Fruit fly (Drosophila melanogaster) whole organism, embryonic: Measurements from ENCODE around the gene rin.

Experiments
- Aef1 ChIP-seq: fragments of 200-800 bp; sonication (Bioruptor generic); IDR thresholded peaks from 3 replicates; pipeline ENCODE4 v1.3.6; 2022; ENCODE audit warnings: missing biosample characterization, missing genetic modification characterization
- Awh ChIP-seq: fragments of 200-800 bp; sonication (Bioruptor generic); IDR thresholded peaks from 2 replicates; pipeline ENCODE4, ENCODE4 v1.3.6; 2022; ENCODE audit warnings: missing biosample characterization, missing genetic modification characterization
- CG10462 ChIP-seq: fragments of 200-800 bp; sonication (Bioruptor generic); optimal IDR thresholded peaks from 2 replicates; lab custom pipeline; 2016; ENCODE audit warnings: missing biosample characterization, missing genetic modification characterization
- CG11695 ChIP-seq: fragments of 200-800 bp; sonication (Bioruptor generic); IDR thresholded peaks from 3 replicates; pipeline ENCODE4 v1.3.6; 2022; ENCODE audit warnings: missing biosample characterization, missing genetic modification characterization
- CG12071 ChIP-seq: fragments of 200-800 bp; sonication (Bioruptor generic); optimal IDR thresholded peaks from 3 replicates; lab custom pipeline; 2018; ENCODE audit warnings: missing biosample characterization, mild to moderate bottlenecking, missing genetic modification characterization
- CG14441 ChIP-seq: fragments of 200-800 bp; sonication (Bioruptor generic); IDR thresholded peaks from 2 replicates; pipeline ENCODE4 v1.3.6; 2022; ENCODE audit warnings: missing biosample characterization, missing genetic modification characterization
- CG15696 ChIP-seq: fragments of 200-800 bp; sonication (Bioruptor generic); optimal IDR thresholded peaks from 2 replicates; lab custom pipeline; 2019; ENCODE audit warnings: missing biosample characterization, mild to moderate bottlenecking, missing genetic modification characterization, moderate library complexity
- CG16779 ChIP-seq: fragments of 200-800 bp; sonication (Bioruptor generic); IDR thresholded peaks from 2 replicates; pipeline ENCODE4 v1.3.6; 2022; ENCODE audit warnings: missing biosample characterization, missing genetic modification characterization
- CG43689 ChIP-seq: fragments of 200-800 bp; sonication (Bioruptor generic); IDR thresholded peaks from 2 replicates; pipeline ENCODE4 v1.3.6; 2022; ENCODE audit warnings: missing biosample characterization, missing genetic modification characterization
- CG6272 ChIP-seq: fragments of 200-800 bp; sonication (Bioruptor generic); IDR thresholded peaks from 2 replicates; pipeline ENCODE4 v1.3.6; 2022; ENCODE audit warnings: missing biosample characterization, missing genetic modification characterization
- CG7372 ChIP-seq: fragments of 200-800 bp; sonication (Bioruptor generic); IDR thresholded peaks from 2 replicates; pipeline ENCODE4 v1.3.6; 2022; ENCODE audit warnings: missing biosample characterization, missing genetic modification characterization
- CG8388 ChIP-seq: fragments of 200-800 bp; sonication (Bioruptor generic); optimal IDR thresholded peaks from 2 replicates; lab custom pipeline; 2019; ENCODE audit warnings: missing biosample characterization, mild to moderate bottlenecking, missing genetic modification characterization, moderate library complexity
- CG8478 ChIP-seq: fragments of >200 bp; optimal IDR thresholded peaks from 2 replicates; lab custom pipeline; 2018
- CG9437 ChIP-seq: fragments of 200-800 bp; sonication (Bioruptor generic); optimal IDR thresholded peaks from 2 replicates; lab custom pipeline; 2018; ENCODE audit warnings: missing biosample characterization, mild to moderate bottlenecking, missing genetic modification characterization
- CG9817 ChIP-seq: fragments of 200-800 bp; sonication (Bioruptor generic); optimal IDR thresholded peaks from 2 replicates; lab custom pipeline; 2018; ENCODE audit warnings: missing biosample characterization, mild to moderate bottlenecking, missing genetic modification characterization, moderate library complexity
- CHES-1-like ChIP-seq: fragments of 200-800 bp; sonication (Bioruptor generic); optimal IDR thresholded peaks from 2 replicates; lab custom pipeline; 2016; ENCODE audit warnings: missing biosample characterization, missing genetic modification characterization
- CoRest ChIP-seq: fragments of 200-800 bp; sonication (Bioruptor generic); optimal IDR thresholded peaks from 3 replicates; lab custom pipeline; 2018; ENCODE audit warnings: missing biosample characterization, mild to moderate bottlenecking, missing genetic modification characterization, moderate library complexity
- Dip3 ChIP-seq: fragments of 200-800 bp; sonication (Bioruptor generic); optimal IDR thresholded peaks from 3 replicates; lab custom pipeline; 2016; ENCODE audit warnings: missing biosample characterization, missing genetic modification characterization
- Doc2 ChIP-seq: fragments of 200-800 bp; sonication (Bioruptor generic); IDR thresholded peaks from 2 replicates; pipeline ENCODE4 v1.3.6; 2022; ENCODE audit warnings: missing biosample characterization, missing genetic modification characterization
- GATAe ChIP-seq: fragments of 200-800 bp; sonication (Bioruptor generic); conservative IDR thresholded peaks from 2 replicates; pipeline ENCODE4 v1.3.6; 2022; ENCODE audit warnings: missing biosample characterization, missing genetic modification characterization
- HLHmδ ChIP-seq: fragments of 200-800 bp; sonication (Bioruptor generic); optimal IDR thresholded peaks from 2 replicates; lab custom pipeline; 2018; ENCODE audit warnings: missing biosample characterization, mild to moderate bottlenecking, missing genetic modification characterization, moderate library complexity
- Hand ChIP-seq: fragments of 200-800 bp; sonication (Bioruptor generic); optimal IDR thresholded peaks from 2 replicates; lab custom pipeline; 2017; ENCODE audit warnings: mild to moderate bottlenecking, missing biosample characterization, missing genetic modification reagents, missing genetic modification characterization
- NK7.1 ChIP-seq: fragments of 200-800 bp; sonication (Bioruptor generic); optimal IDR thresholded peaks from 3 replicates; lab custom pipeline; 2016; ENCODE audit warnings: missing biosample characterization, missing genetic modification characterization
- NfI ChIP-seq: fragments of 200-800 bp; sonication (Bioruptor generic); optimal IDR thresholded peaks from 3 replicates; lab custom pipeline; 2018; ENCODE audit warnings: missing biosample characterization, mild to moderate bottlenecking, missing genetic modification characterization, moderate library complexity
- Poxn ChIP-seq: fragments of 200-800 bp; sonication (Bioruptor generic); IDR thresholded peaks from 2 replicates; pipeline ENCODE4 v1.3.6; 2022; ENCODE audit warnings: missing biosample characterization, missing genetic modification characterization
- Sox102F ChIP-seq: fragments of 200-800 bp; sonication (Bioruptor generic); optimal IDR thresholded peaks from 2 replicates; lab custom pipeline; 2018; ENCODE audit warnings: missing biosample characterization, mild to moderate bottlenecking, missing genetic modification characterization, moderate library complexity
- al ChIP-seq: fragments of 200-800 bp; sonication (Bioruptor generic); IDR thresholded peaks from 2 replicates; pipeline ENCODE4 v1.3.6; 2022; ENCODE audit warnings: missing biosample characterization, missing genetic modification characterization
- bowl ChIP-seq: fragments of 200-800 bp; sonication (Bioruptor generic); IDR thresholded peaks from 2 replicates; pipeline ENCODE4 v1.3.6; 2022; ENCODE audit warnings: missing biosample characterization, missing genetic modification characterization
- emc ChIP-seq: fragments of 200-800 bp; sonication (Bioruptor generic); optimal IDR thresholded peaks from 2 replicates; lab custom pipeline; 2016; ENCODE audit warnings: missing biosample characterization, missing genetic modification characterization
- ems ChIP-seq: fragments of 200-800 bp; sonication (Bioruptor generic); optimal IDR thresholded peaks from 3 replicates; lab custom pipeline; 2016; ENCODE audit warnings: missing biosample characterization, missing genetic modification characterization
- eyg ChIP-seq: fragments of 200-800 bp; sonication (Bioruptor generic); optimal IDR thresholded peaks from 3 replicates; lab custom pipeline; 2016; ENCODE audit warnings: missing biosample characterization, missing genetic modification characterization
- grn ChIP-seq: fragments of 200-800 bp; sonication (Bioruptor generic); optimal IDR thresholded peaks from 3 replicates; lab custom pipeline; 2017; ENCODE audit warnings: missing biosample characterization, missing genetic modification characterization
- gsb ChIP-seq: fragments of 200-800 bp; sonication (Bioruptor generic); IDR thresholded peaks from 2 replicates; pipeline ENCODE4 v1.3.6; 2022; ENCODE audit warnings: missing biosample characterization, missing genetic modification characterization
- hth ChIP-seq: fragments of >200 bp; optimal IDR thresholded peaks from 2 replicates; lab custom pipeline; 2017; ENCODE audit warnings: inconsistent platforms
- ken ChIP-seq: fragments of 200-800 bp; sonication (Bioruptor generic); IDR thresholded peaks from 3 replicates; pipeline ENCODE4 v1.3.6; 2022; ENCODE audit warnings: missing biosample characterization, missing genetic modification characterization
- klu ChIP-seq: fragments of 200-800 bp; sonication (Bioruptor generic); IDR thresholded peaks from 2 replicates; pipeline ENCODE4 v1.3.6; 2022; ENCODE audit warnings: missing biosample characterization, missing genetic modification characterization
- nmo ChIP-seq: fragments of 200-800 bp; sonication (Bioruptor generic); optimal IDR thresholded peaks from 2 replicates; lab custom pipeline; 2018; ENCODE audit warnings: missing biosample characterization, mild to moderate bottlenecking, missing genetic modification characterization, moderate library complexity
- org-1 ChIP-seq: fragments of 200-800 bp; sonication (Bioruptor generic); optimal IDR thresholded peaks from 2 replicates; lab custom pipeline; 2017; ENCODE audit warnings: missing biosample characterization, missing genetic modification characterization
- pan ChIP-seq, 4 experiments: fragments of >200 bp in 3 of 4; fragments of 200-800 bp in 1 of 4; sonication (Bioruptor generic) in 1 of 4; optimal IDR thresholded peaks in 3 of 4; IDR thresholded peaks in 1 of 4; 2 replicates each; pipeline versions ENCODE4 v1.3.6 to Lab custom; 2017 to 2022; ENCODE audit warnings: missing biosample characterization in 2 of 4, missing genetic modification characterization in 2 of 4, mixed read lengths in 1 of 4
- prd ChIP-seq, 3 experiments: fragments of >200 bp in 2 of 3; fragments of 200-800 bp in 1 of 3; sonication (Bioruptor generic) in 1 of 3; optimal IDR thresholded peaks in 2 of 3; IDR thresholded peaks in 1 of 3; 2 replicates in 2 of 3; 3 replicates in 1 of 3; pipeline versions ENCODE4 v1.3.6 to Lab custom; 2017 to 2022; ENCODE audit warnings: missing biosample characterization in 1 of 3, missing genetic modification characterization in 1 of 3
- row ChIP-seq: fragments of 200-800 bp; sonication (Bioruptor generic); IDR thresholded peaks from 3 replicates; pipeline ENCODE4 v1.3.6; 2022; ENCODE audit warnings: missing biosample characterization, missing genetic modification characterization
- shn ChIP-seq: fragments of 200-800 bp; sonication (Bioruptor generic); optimal IDR thresholded peaks from 3 replicates; lab custom pipeline; 2016; ENCODE audit warnings: missing biosample characterization, missing genetic modification characterization
- slbo ChIP-seq: fragments of 200-800 bp; sonication (Bioruptor generic); IDR thresholded peaks from 2 replicates; pipeline ENCODE4 v1.3.6; 2022; ENCODE audit warnings: missing biosample characterization, missing genetic modification characterization
- so ChIP-seq: fragments of 200-800 bp; sonication (Bioruptor generic); IDR thresholded peaks from 3 replicates; pipeline ENCODE4 v1.3.6; 2022; ENCODE audit warnings: missing biosample characterization, missing genetic modification characterization
- sqz ChIP-seq: fragments of 200-800 bp; sonication (Bioruptor generic); optimal IDR thresholded peaks from 3 replicates; lab custom pipeline; 2018; ENCODE audit warnings: missing biosample characterization, mild to moderate bottlenecking, missing genetic modification characterization
- sug ChIP-seq: fragments of 200-800 bp; optimal IDR thresholded peaks from 2 replicates; lab custom pipeline; 2019; ENCODE audit warnings: missing biosample characterization, mild to moderate bottlenecking, missing genetic modification characterization, moderate library complexity
- unc-4 ChIP-seq: fragments of 200-800 bp; sonication (Bioruptor generic); IDR thresholded peaks from 2 replicates; pipeline ENCODE4 v1.3.6; 2022; ENCODE audit warnings: missing biosample characterization, missing genetic modification characterization; ENCODE audit not compliant: partially characterized antibody
- vvl ChIP-seq: fragments of 200-800 bp; sonication (Bioruptor generic); IDR thresholded peaks from 2 replicates; pipeline ENCODE4 v1.3.6; 2022; ENCODE audit warnings: missing biosample characterization, missing genetic modification characterization
- wor ChIP-seq: fragments of 200-800 bp; sonication (Bioruptor generic); IDR thresholded peaks from 2 replicates; pipeline ENCODE4 v1.3.6; 2022; ENCODE audit warnings: missing biosample characterization, missing genetic modification characterization

rin gene

dm6 chr3R:13686371-13687211 lies 39.8 kb downstream of the rin start, which contains the start of gene omd (continued):
- TF ChIP-seq shn (GFP tag; lab: Kevin White, UChicago) = peak; percentile 39
- no peak for TF ChIP-seq klu (GFP tag; lab: Robert Waterston, UW)
- TF ChIP-seq CG11695 (GFP tag; lab: Robert Waterston, UW) = peak; percentile 37; the same call in 1 of the 3 replicates
- TF ChIP-seq nmo (GFP tag; lab: Kevin White, UChicago) = peak; percentile 8
- TF ChIP-seq slbo (GFP tag; lab: Robert Waterston, UW) = peak; percentile 56
- TF ChIP-seq Awh (GFP tag; lab: Robert Waterston, UW) = peak; percentile 61; the same call in 1 of the 2 replicates
- peak; percentile 52; the same call in 1 of the 3 replicates for TF ChIP-seq ken
- TF ChIP-seq CG10462 = peak; percentile 31
- TF ChIP-seq CG14441 = peak; percentile 59; the same call in 1 of the 2 replicates
- no peak for TF ChIP-seq CG43689 (GFP tag; lab: Robert Waterston, UW)
- TF ChIP-seq Poxn (GFP tag; lab: Robert Waterston, UW) = peak; percentile 19; the same call in 1 of the 2 replicates
- TF ChIP-seq GATAe = no peak
- peak; percentile 26 for TF ChIP-seq ems (GFP tag; lab: Kevin White, UChicago)
- TF ChIP-seq Hand (GFP tag; lab: Kevin White, UChicago) = peak; percentile 41
- peak; percentile 16 for TF ChIP-seq CG8388 (GFP tag; lab: Kevin White, UChicago)
- no peak for TF ChIP-seq CG7372 (GFP tag; lab: Robert Waterston, UW)
- peak; percentile 49 for TF ChIP-seq CHES-1-like (GFP tag; lab: Kevin White, UChicago)
- TF ChIP-seq CoRest (tag; lab: Kevin White, UChicago) = no peak
- peak; percentile 69 for TF ChIP-seq eyg (GFP tag; lab: Kevin White, UChicago)
- TF ChIP-seq CG8478 (lab: Kevin White, UChicago) = no peak
- TF ChIP-seq unc-4 (GFP tag; lab: Robert Waterston, UW) = no peak
- no peak for TF ChIP-seq CG6272 (GFP tag; lab: Robert Waterston, UW)
- TF ChIP-seq prd (optimal IDR thresholded peaks at IDR 0.05; lab: Kevin White, UChicago) = no peak
- peak; percentile 44; the same call in 1 of the 3 replicates for TF ChIP-seq prd (GFP tag; IDR thresholded peaks at IDR 0.05; lab: Robert Waterston, UW)
- no peak for TF ChIP-seq NfI (GFP tag; lab: Kevin White, UChicago)
- TF ChIP-seq vvl (GFP tag; lab: Robert Waterston, UW) = peak; percentile 64
- no peak for TF ChIP-seq sqz
- peak; percentile 30 for TF ChIP-seq HLHmδ (GFP tag; lab: Kevin White, UChicago)
- TF ChIP-seq Dip3 (GFP tag; lab: Kevin White, UChicago) = no peak
- peak; percentile 47; the same call in 1 of the 2 replicates for TF ChIP-seq gsb (GFP tag; lab: Robert Waterston, UW)
- no peak for TF ChIP-seq CG9437 (GFP tag; lab: Kevin White, UChicago)
- TF ChIP-seq hth (lab: Kevin White, UChicago) = no peak
- no peak for TF ChIP-seq so (GFP tag; lab: Robert Waterston, UW)
- no peak for TF ChIP-seq CG12071
- TF ChIP-seq Sox102F = peak; percentile 19
- 0 out of 2 replicates have a peak, but pooled peaks have one; percentile 10 for TF ChIP-seq CG16779
- TF ChIP-seq pan (optimal IDR thresholded peaks at IDR 0.05; lab: Kevin White, UChicago) = no peak
- TF ChIP-seq pan (GFP tag; optimal IDR thresholded peaks at IDR 0.05 in 1 of 2, IDR thresholded peaks at IDR 0.05 in 1 of 2) = peak in 1 of 2 experiments; percentile 43
- peak; percentile 44; the same call in 2 of the 3 replicates for TF ChIP-seq Aef1 (GFP tag; lab: Robert Waterston, UW)
- TF ChIP-seq Doc2 = no peak
- TF ChIP-seq sug (tag; lab: Kevin White, UChicago) = peak; percentile 95
- peak; percentile 70 for TF ChIP-seq org-1 (GFP tag; lab: Kevin White, UChicago)
- TF ChIP-seq emc (GFP tag; lab: Kevin White, UChicago) = no peak
- peak; percentile 70 for TF ChIP-seq CG15696
- peak; percentile 17 for TF ChIP-seq CG9817
- peak; percentile 26; the same call in 1 of the 2 replicates for TF ChIP-seq al
- TF ChIP-seq NK7.1 (GFP tag; lab: Kevin White, UChicago) = peak; percentile 53
- TF ChIP-seq grn (GFP tag; lab: Kevin White, UChicago) = peak; percentile 81
- TF ChIP-seq wor (GFP tag; lab: Robert Waterston, UW) = no peak
- peak; percentile 72 for TF ChIP-seq row (GFP tag; lab: Robert Waterston, UW)
- TF ChIP-seq bowl (GFP tag; lab: Robert Waterston, UW) = no peak
